Worm (Caenorhabditis elegans): ENCODE data around the gene col-80.

The col-80 gene

DNA sequence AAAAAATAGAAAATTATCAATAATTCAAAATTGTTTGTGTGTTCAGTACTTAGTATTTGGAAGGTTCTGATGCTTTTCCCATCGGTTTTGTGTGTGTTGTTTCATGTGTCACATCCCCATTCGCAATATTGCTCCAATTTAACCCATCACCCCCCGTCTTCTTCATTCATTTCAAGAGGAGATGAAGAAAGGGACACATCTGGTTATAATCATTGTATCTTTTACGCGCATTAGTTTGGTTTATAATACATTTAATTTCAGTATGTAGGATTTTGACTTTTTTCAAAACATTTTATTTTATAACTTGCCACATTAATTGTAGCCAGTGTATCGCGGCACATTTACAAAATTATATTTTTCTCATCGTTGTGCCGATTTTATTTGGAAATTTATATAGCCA lies 26.9 kb upstream of the col-80 start:
- TF ChIP-seq lin-15B (tag; optimal IDR thresholded peaks at IDR 0.05), result no peak
- TF ChIP-seq sdz-12 (GFP tag; optimal IDR thresholded peaks at IDR 0.05), result no peak
- no peak for TF ChIP-seq ceh-62 (tag; optimal IDR thresholded peaks at IDR 0.05)
- no peak for TF ChIP-seq hlh-11 (tag; optimal IDR thresholded peaks at IDR 0.05)
- TF ChIP-seq ZK337.2 (GFP tag; IDR thresholded peaks at IDR 0.05), result no peak
- TF ChIP-seq F37D6.2 (tag; optimal IDR thresholded peaks at IDR 0.05), result no peak
- TF ChIP-seq aha-1 (tag), result no peak
- TF ChIP-seq rbr-2 (tag; optimal IDR thresholded peaks at IDR 0.05), result no peak
- TF ChIP-seq hif-1 (tag; optimal IDR thresholded peaks at IDR 0.05), result no peak
- no peak for TF ChIP-seq pqm-1 (tag; optimal IDR thresholded peaks at IDR 0.05)
- TF ChIP-seq ceh-32 (tag; optimal IDR thresholded peaks at IDR 0.05; ENCODE audit: poor library complexity), result no peak
- no peak for TF ChIP-seq ztf-7 (tag; optimal IDR thresholded peaks at IDR 0.05)
- no peak for TF ChIP-seq egl-27 (tag; optimal IDR thresholded peaks at IDR 0.05)
- TF ChIP-seq jun-1 (tag; optimal IDR thresholded peaks at IDR 0.05), result no peak
- TF ChIP-seq ceh-20 (GFP tag; IDR thresholded peaks at IDR 0.05), result no peak
- TF ChIP-seq daf-16 (GFP tag; optimal IDR thresholded peaks at IDR 0.05), result no peak
- no peak for TF ChIP-seq daf-16 (tag; optimal IDR thresholded peaks at IDR 0.05)
- no peak for TF ChIP-seq F49E8.2 (tag; optimal IDR thresholded peaks at IDR 0.05; ENCODE audit: borderline replicate concordance)
- no peak for TF ChIP-seq mep-1 (tag; optimal IDR thresholded peaks at IDR 0.05)
- no peak for TF ChIP-seq snpc-1.2 (GFP tag; IDR thresholded peaks at IDR 0.05)

DNA sequence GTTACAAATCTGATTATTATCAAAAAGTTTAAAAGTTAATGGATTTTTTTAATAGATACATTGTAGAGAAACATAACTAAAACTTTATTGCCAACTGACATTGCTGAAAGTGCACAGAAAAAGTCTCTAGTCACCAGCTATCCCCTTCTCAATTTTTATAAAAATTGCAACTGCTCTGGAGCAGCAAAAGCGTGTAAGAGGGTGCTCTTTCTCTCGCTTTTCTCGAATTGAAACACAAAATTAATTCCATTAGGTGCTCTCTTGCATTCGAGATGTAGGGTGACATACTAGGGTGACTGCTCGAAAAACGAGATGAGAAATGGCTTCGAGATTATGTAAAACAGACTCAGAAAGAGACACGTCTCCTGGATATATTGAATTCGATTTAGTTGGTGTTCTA lies 26.4 kb upstream of the col-80 start:
- TF ChIP-seq aha-1 (tag), result peak; percentile 66
- no peak for TF ChIP-seq Y105C5A.15 (GFP tag; IDR thresholded peaks at IDR 0.05)

DNA sequence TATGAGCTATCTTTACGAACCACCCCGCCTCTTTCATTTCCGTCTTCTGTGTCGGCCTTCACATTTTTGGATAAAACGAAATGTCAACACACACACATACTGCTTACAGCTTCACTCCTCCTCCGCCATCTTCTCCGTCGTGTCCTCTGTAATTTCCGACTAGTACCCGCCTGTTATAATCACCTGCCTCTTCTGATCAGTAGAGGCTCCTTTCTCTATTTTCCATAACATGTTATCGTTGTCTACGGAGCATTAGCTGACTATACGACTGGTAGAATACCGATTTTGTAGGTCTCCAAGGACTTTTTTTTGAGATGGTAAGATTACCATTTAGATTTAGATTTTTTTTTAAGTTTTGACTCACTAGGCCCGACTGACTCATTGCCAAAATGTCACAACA lies 22.0 kb upstream of the col-80 start:
- TF ChIP-seq dpl-1 (GFP tag; optimal IDR thresholded peaks at IDR 0.05), result no peak
- TF ChIP-seq ama-1 (optimal IDR thresholded peaks at IDR 0.05), result no peak
- peak; percentile 91 for TF ChIP-seq aha-1 (tag)

DNA sequence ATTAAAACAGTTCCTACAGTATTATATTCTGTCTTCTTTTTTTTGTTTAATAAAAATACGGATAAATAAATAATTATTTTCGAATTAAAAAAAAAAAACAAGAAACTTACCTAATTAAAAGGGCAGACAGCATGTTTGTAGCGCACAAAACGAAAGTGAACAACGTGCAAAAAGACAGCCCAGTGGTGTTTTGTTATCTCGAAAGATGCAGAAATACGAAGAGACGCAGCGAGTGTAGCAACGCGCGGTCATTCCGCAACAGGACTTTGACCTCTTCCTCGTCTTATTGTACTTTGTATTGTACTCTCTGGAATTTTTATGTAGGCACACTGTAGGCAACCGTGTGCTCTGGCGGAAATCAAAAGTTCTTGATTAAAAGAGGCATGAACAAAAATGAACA lies 13.3 kb upstream of the col-80 start, which contains the start of gene gbh-1:
Gene gbh-1 (minus strand): TSS at position 149 of the 400 bp plus-strand sequence.
- no peak for TF ChIP-seq fos-1 (tag; optimal IDR thresholded peaks at IDR 0.05)
- no peak for TF ChIP-seq daf-12 (tag; optimal IDR thresholded peaks at IDR 0.05)
- TF ChIP-seq hlh-11 (tag; optimal IDR thresholded peaks at IDR 0.05), result peak; percentile 59
- TF ChIP-seq F37D6.2 (tag; optimal IDR thresholded peaks at IDR 0.05), result no peak
- no peak for TF ChIP-seq dmd-8 (GFP tag; IDR thresholded peaks at IDR 0.05)
- peak in 1 of 2 experiments; percentile 73 for TF ChIP-seq mdl-1 (tag; optimal IDR thresholded peaks at IDR 0.05)
- peak; percentile 32 for TF ChIP-seq nhr-48 (tag; optimal IDR thresholded peaks at IDR 0.05)
- TF ChIP-seq madf-9 (GFP tag; conservative IDR thresholded peaks at IDR 0.05), result peak; percentile 73
- peak; percentile 99 for TF ChIP-seq nhr-28 (tag; optimal IDR thresholded peaks at IDR 0.05)
- TF ChIP-seq php-3 (GFP tag; IDR thresholded peaks at IDR 0.05), result 0 out of 2 replicates have a peak, but pooled peaks have one; percentile 22
- peak; percentile 50 for TF ChIP-seq mxl-3 (GFP tag; optimal IDR thresholded peaks at IDR 0.05)
- no peak for TF ChIP-seq daf-16 (GFP tag; optimal IDR thresholded peaks at IDR 0.05)
- peak; percentile 31 for TF ChIP-seq daf-16 (tag; optimal IDR thresholded peaks at IDR 0.05)
- TF ChIP-seq snpc-4 (tag; optimal IDR thresholded peaks at IDR 0.05), result no peak
- peak in 1 of 2 experiments; percentile 73 for TF ChIP-seq hif-1 (tag; optimal IDR thresholded peaks at IDR 0.05)
- no peak for TF ChIP-seq Y5F2A.4 (GFP tag; optimal IDR thresholded peaks at IDR 0.05)

DNA sequence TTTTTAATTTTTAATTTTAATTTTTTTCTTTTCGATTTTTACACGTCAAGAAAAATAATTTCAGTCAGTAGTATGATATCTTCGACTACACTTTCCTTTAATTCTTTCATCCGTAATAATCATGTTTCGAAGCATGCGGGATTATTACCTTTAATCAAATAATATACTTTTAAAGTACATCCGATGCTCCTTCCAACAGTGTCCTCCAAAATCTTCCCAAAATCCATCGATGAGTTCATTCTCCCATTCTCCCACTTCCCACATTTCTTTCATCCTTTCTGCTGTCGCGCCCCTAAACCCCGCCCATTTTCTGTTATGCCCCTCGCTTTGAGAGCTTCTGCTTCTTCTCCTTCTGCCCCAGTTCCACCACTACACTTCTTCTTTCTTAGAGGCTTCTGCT lies 12.3 kb upstream of the col-80 start, which contains the start of gene lgc-57:
Gene lgc-57 (plus strand): TSS at position 301 of the 400 bp plus-strand sequence.
- TF ChIP-seq Y105C5A.15 (GFP tag; IDR thresholded peaks at IDR 0.05) (no peak), F37D6.2 (tag; optimal IDR thresholded peaks at IDR 0.05) (no peak), ZK546.5 (tag; optimal IDR thresholded peaks at IDR 0.05) (no peak), R02D3.7 (tag; optimal IDR thresholded peaks at IDR 0.05) (no peak), daf-19 (GFP tag; conservative IDR thresholded peaks at IDR 0.05) (no peak), mxl-2 (GFP tag; conservative IDR thresholded peaks at IDR 0.05) (no peak), ceh-20 (GFP tag; IDR thresholded peaks at IDR 0.05) (no peak), zip-2 (tag; optimal IDR thresholded peaks at IDR 0.05) (no peak), dmd-8 (GFP tag; IDR thresholded peaks at IDR 0.05) (no peak), hif-1 (tag; optimal IDR thresholded peaks at IDR 0.05) (no peak), ZK337.2 (GFP tag; IDR thresholded peaks at IDR 0.05) (no peak), nhr-28 (tag; optimal IDR thresholded peaks at IDR 0.05) (no peak)
